Fruit fly (Drosophila melanogaster) whole organism, embryonic: ENCODE results near the gene Nrx-IV.
A peak's percentile ranks its signal among the peaks of the same experiment; 100 is the strongest.

Source experiments
- ATbp ChIP-seq: fragments of 200-800 bp; sonication (Bioruptor generic); optimal IDR thresholded peaks from 2 replicates; lab custom pipeline; 2017; ENCODE audit warnings: missing biosample characterization, mild to moderate bottlenecking, missing genetic modification characterization, missing genetic modification reagents
- Bgb ChIP-seq: fragments of 200-800 bp; sonication (Bioruptor generic); IDR thresholded peaks from 2 replicates; pipeline ENCODE4 v1.3.6; 2022; ENCODE audit warnings: missing biosample characterization, missing genetic modification characterization; ENCODE audit not compliant: partially characterized antibody
- CG11456 ChIP-seq: fragments of 200-800 bp; sonication (Bioruptor generic); IDR thresholded peaks from 3 replicates; pipeline ENCODE4 v1.3.6; 2022; ENCODE audit warnings: missing biosample characterization, missing genetic modification characterization
- CG11560 ChIP-seq: fragments of 200-800 bp; sonication (Bioruptor generic); IDR thresholded peaks from 3 replicates; pipeline ENCODE4 v1.3.6; 2022; ENCODE audit warnings: missing biosample characterization, missing genetic modification characterization
- CG12236 ChIP-seq: fragments of 200-800 bp; sonication (Bioruptor generic); optimal IDR thresholded peaks from 2 replicates; lab custom pipeline; 2016; ENCODE audit warnings: missing biosample characterization, missing genetic modification characterization
- CG14965 ChIP-seq: fragments of 200-800 bp; sonication (Bioruptor generic); optimal IDR thresholded peaks from 2 replicates; lab custom pipeline; 2016; ENCODE audit warnings: missing biosample characterization, missing genetic modification characterization, borderline replicate concordance
- CG17186 ChIP-seq: fragments of 200-800 bp; sonication (Bioruptor generic); optimal IDR thresholded peaks from 3 replicates; lab custom pipeline; 2017; ENCODE audit warnings: missing biosample characterization, missing genetic modification reagents, missing genetic modification characterization
- CG2712 ChIP-seq: fragments of 200-800 bp; optimal IDR thresholded peaks from 3 replicates; lab custom pipeline; 2019; ENCODE audit warnings: missing biosample characterization, mild to moderate bottlenecking, missing genetic modification characterization, moderate library complexity
- CG2875 ChIP-seq: fragments of 200-800 bp; sonication (Bioruptor generic); optimal IDR thresholded peaks from 2 replicates; lab custom pipeline; 2017; ENCODE audit warnings: missing biosample characterization, mild to moderate bottlenecking, missing genetic modification characterization, missing genetic modification reagents
- CG30431 ChIP-seq: fragments of 200-800 bp; sonication (Bioruptor generic); optimal IDR thresholded peaks from 2 replicates; lab custom pipeline; 2017; ENCODE audit warnings: missing biosample characterization, missing genetic modification characterization
- CG31441 ChIP-seq: fragments of 200-800 bp; sonication (Bioruptor generic); IDR thresholded peaks from 2 replicates; pipeline ENCODE4 v1.3.6; 2022; ENCODE audit warnings: missing biosample characterization, missing genetic modification characterization
- CG34422 ChIP-seq: fragments of 200-800 bp; sonication (Bioruptor generic); IDR thresholded peaks from 3 replicates; pipeline ENCODE4 v1.3.6; 2022; ENCODE audit warnings: missing biosample characterization, missing genetic modification characterization
- CG3726 ChIP-seq: fragments of 200-800 bp; sonication (Bioruptor generic); IDR thresholded peaks from 3 replicates; pipeline ENCODE4, ENCODE4 v1.3.6; 2022; ENCODE audit warnings: missing biosample characterization, missing genetic modification characterization
- CG4328 ChIP-seq: fragments of 200-800 bp; sonication (Bioruptor generic); optimal IDR thresholded peaks from 3 replicates; lab custom pipeline; 2017; ENCODE audit warnings: missing biosample characterization, missing genetic modification reagents, missing genetic modification characterization
- CG4617 ChIP-seq: fragments of 200-800 bp; sonication (Bioruptor generic); optimal IDR thresholded peaks from 3 replicates; lab custom pipeline; 2016; ENCODE audit warnings: missing biosample characterization, missing genetic modification characterization, borderline replicate concordance
- CG4730 ChIP-seq: fragments of 200-800 bp; sonication (Bioruptor generic); IDR thresholded peaks from 2 replicates; pipeline ENCODE4 v1.3.6; 2022; ENCODE audit warnings: missing biosample characterization, missing genetic modification characterization
- CG6689 ChIP-seq: fragments of 200-800 bp; sonication (Bioruptor generic); IDR thresholded peaks from 2 replicates; pipeline ENCODE4 v1.3.6; 2022; ENCODE audit warnings: missing biosample characterization, missing genetic modification characterization
- CG6765 ChIP-seq: fragments of 200-800 bp; sonication (Bioruptor generic); optimal IDR thresholded peaks from 3 replicates; lab custom pipeline; 2017; ENCODE audit warnings: missing biosample characterization, mild to moderate bottlenecking, missing genetic modification characterization
- CG8281 ChIP-seq: fragments of 200-800 bp; sonication (Bioruptor generic); optimal IDR thresholded peaks from 2 replicates; lab custom pipeline; 2018; ENCODE audit warnings: missing biosample characterization, mild to moderate bottlenecking, missing genetic modification characterization, moderate library complexity
- CG8388 ChIP-seq: fragments of 200-800 bp; sonication (Bioruptor generic); optimal IDR thresholded peaks from 2 replicates; lab custom pipeline; 2019; ENCODE audit warnings: missing biosample characterization, mild to moderate bottlenecking, missing genetic modification characterization, moderate library complexity
- CG9437 ChIP-seq: fragments of 200-800 bp; sonication (Bioruptor generic); optimal IDR thresholded peaks from 2 replicates; lab custom pipeline; 2018; ENCODE audit warnings: missing biosample characterization, mild to moderate bottlenecking, missing genetic modification characterization
- CoRest ChIP-seq: fragments of 200-800 bp; sonication (Bioruptor generic); optimal IDR thresholded peaks from 3 replicates; lab custom pipeline; 2018; ENCODE audit warnings: missing biosample characterization, mild to moderate bottlenecking, missing genetic modification characterization, moderate library complexity
- Doc3 ChIP-seq: fragments of 200-800 bp; sonication (Bioruptor generic); IDR thresholded peaks from 3 replicates; pipeline ENCODE4 v1.3.6; 2022; ENCODE audit warnings: missing biosample characterization, missing genetic modification characterization; ENCODE audit not compliant: partially characterized antibody
- Dp ChIP-seq: fragments of 200-800 bp; sonication (Bioruptor generic); optimal IDR thresholded peaks from 2 replicates; lab custom pipeline; 2018; ENCODE audit warnings: missing biosample characterization, mild to moderate bottlenecking, missing genetic modification characterization, moderate library complexity
- Ets65A ChIP-seq: fragments of 200-800 bp; sonication (Bioruptor generic); peaks from one replicate; lab custom pipeline; 2016; ENCODE audit warnings: missing biosample characterization, missing genetic modification characterization
- Hr39 ChIP-seq: fragments of >200 bp; optimal IDR thresholded peaks from 2 replicates; lab custom pipeline; 2017
- Hr78 ChIP-seq, 2 experiments: fragments of 200-800 bp in 1 of 2; fragments of >200 bp in 1 of 2; sonication (Bioruptor generic) in 1 of 2; optimal IDR thresholded peaks; 2 replicates each; lab custom pipeline; 2017 to 2019; ENCODE audit warnings: missing biosample characterization in 2 of 2, missing genetic modification characterization in 2 of 2, mild to moderate bottlenecking in 1 of 2, moderate library complexity in 1 of 2
- Meics ChIP-seq: fragments of 200-800 bp; sonication (Bioruptor generic); optimal IDR thresholded peaks from 2 replicates; lab custom pipeline; 2017; ENCODE audit warnings: missing biosample characterization, mild to moderate bottlenecking, missing genetic modification characterization
- NK7.1 ChIP-seq: fragments of 200-800 bp; sonication (Bioruptor generic); optimal IDR thresholded peaks from 3 replicates; lab custom pipeline; 2016; ENCODE audit warnings: missing biosample characterization, missing genetic modification characterization
- Six4 ChIP-seq: fragments of 200-800 bp; sonication (Bioruptor generic); optimal IDR thresholded peaks from 2 replicates; lab custom pipeline; 2016; ENCODE audit warnings: missing biosample characterization, missing genetic modification characterization
- Sry-β ChIP-seq: fragments of 200-800 bp; sonication (Bioruptor generic); optimal IDR thresholded peaks from 2 replicates; lab custom pipeline; 2018; ENCODE audit warnings: missing biosample characterization, mild to moderate bottlenecking, missing genetic modification characterization, moderate library complexity
- Sry-δ ChIP-seq: fragments of 200-800 bp; sonication (Bioruptor generic); optimal IDR thresholded peaks from 2 replicates; lab custom pipeline; 2016; ENCODE audit warnings: missing biosample characterization, missing genetic modification characterization
- Ssrp ChIP-seq: fragments of 200-800 bp; sonication (Bioruptor generic); optimal IDR thresholded peaks from 2 replicates; lab custom pipeline; 2018; ENCODE audit warnings: missing biosample characterization, mild to moderate bottlenecking, missing genetic modification characterization, moderate library complexity
- Stat92E ChIP-seq, 3 experiments: fragments of >200 bp in 2 of 3; fragments of 200-800 bp in 1 of 3; sonication (Bioruptor generic) in 1 of 3; optimal IDR thresholded peaks; 2 replicates each; lab custom pipeline; 2017 to 2019; ENCODE audit warnings: missing biosample characterization in 3 of 3, missing genetic modification characterization in 3 of 3, mild to moderate bottlenecking in 1 of 3, moderate library complexity in 1 of 3
- chn ChIP-seq: fragments of 200-800 bp; sonication (Bioruptor generic); optimal IDR thresholded peaks from 2 replicates; lab custom pipeline; 2016; ENCODE audit warnings: missing biosample characterization, missing genetic modification characterization
- dm ChIP-seq: fragments of 200-800 bp; sonication (Bioruptor generic); optimal IDR thresholded peaks from 3 replicates; lab custom pipeline; 2016; ENCODE audit warnings: missing biosample characterization, missing genetic modification characterization
- dmrt99B ChIP-seq: fragments of 200-800 bp; sonication (Bioruptor generic); optimal IDR thresholded peaks from 2 replicates; lab custom pipeline; 2018; ENCODE audit warnings: missing biosample characterization, mild to moderate bottlenecking, missing genetic modification characterization, moderate library complexity
- exex ChIP-seq: fragments of 200-800 bp; sonication (Bioruptor generic); optimal IDR thresholded peaks from 4 replicates; lab custom pipeline; 2018; ENCODE audit warnings: missing biosample characterization, mild to moderate bottlenecking, missing genetic modification characterization, moderate library complexity
- gt ChIP-seq: fragments of 200-800 bp; sonication (Bioruptor generic); IDR thresholded peaks from 2 replicates; pipeline ENCODE4 v1.3.6; 2022; ENCODE audit warnings: missing biosample characterization, missing genetic modification characterization
- hb ChIP-seq: fragments of 200-800 bp; sonication (Bioruptor generic); IDR thresholded peaks from 3 replicates; pipeline ENCODE4 v1.3.6; 2022; ENCODE audit warnings: missing biosample characterization, missing genetic modification characterization; ENCODE audit not compliant: partially characterized antibody
- kay ChIP-seq: fragments of 200-800 bp; sonication (Bioruptor generic); optimal IDR thresholded peaks from 2 replicates; lab custom pipeline; 2016; ENCODE audit warnings: missing biosample characterization, missing genetic modification characterization
- maf-S ChIP-seq: fragments of 200-800 bp; sonication (Bioruptor generic); optimal IDR thresholded peaks from 2 replicates; lab custom pipeline; 2016; ENCODE audit warnings: missing biosample characterization, missing genetic modification characterization
- nau ChIP-seq: fragments of 200-800 bp; sonication (Bioruptor generic); optimal IDR thresholded peaks from 3 replicates; lab custom pipeline; 2017; ENCODE audit warnings: missing biosample characterization, mild to moderate bottlenecking, missing genetic modification characterization, missing genetic modification reagents
- nerfin-2 ChIP-seq: fragments of 200-800 bp; sonication (Bioruptor generic); IDR thresholded peaks from 2 replicates; pipeline ENCODE4 v1.3.6; 2022; ENCODE audit warnings: missing biosample characterization, missing genetic modification characterization; ENCODE audit not compliant: partially characterized antibody
- pros ChIP-seq: fragments of 200-800 bp; sonication (Bioruptor generic); optimal IDR thresholded peaks from 3 replicates; lab custom pipeline; 2019; ENCODE audit warnings: missing biosample characterization, mild to moderate bottlenecking, missing genetic modification characterization, moderate library complexity
- seq ChIP-seq: fragments of 200-800 bp; sonication (Bioruptor generic); IDR thresholded peaks from 2 replicates; pipeline ENCODE4 v1.3.6; 2022; ENCODE audit warnings: missing biosample characterization, missing genetic modification characterization
- slou ChIP-seq: fragments of 200-800 bp; sonication (Bioruptor generic); optimal IDR thresholded peaks from 3 replicates; lab custom pipeline; 2016; ENCODE audit warnings: missing biosample characterization, missing genetic modification characterization
- tio ChIP-seq: fragments of 200-800 bp; sonication (Bioruptor generic); optimal IDR thresholded peaks from 2 replicates; lab custom pipeline; 2017; ENCODE audit warnings: missing biosample characterization, missing genetic modification characterization, inconsistent platforms
- trh ChIP-seq: fragments of 200-800 bp; sonication (Bioruptor generic); optimal IDR thresholded peaks from 2 replicates; lab custom pipeline; 2016; ENCODE audit warnings: missing biosample characterization, missing genetic modification characterization
- tup ChIP-seq: fragments of 200-800 bp; sonication (Bioruptor generic); optimal IDR thresholded peaks from 2 replicates; lab custom pipeline; 2016; ENCODE audit warnings: missing biosample characterization, mild to moderate bottlenecking, missing genetic modification characterization, moderate library complexity
- vfl ChIP-seq: fragments of 200-800 bp; sonication (Bioruptor generic); optimal IDR thresholded peaks from 2 replicates; lab custom pipeline; 2016; ENCODE audit warnings: missing biosample characterization, missing genetic modification characterization

Nrx-IV gene

dm6 chr3L:12193485-12193884 is 47.2 kb downstream of the Nrx-IV start, which contains the start of gene thoc6:
thoc6 (minus strand) TSS chr3L:12193688.
- TF ChIP-seq pros (GFP tag; lab: Kevin White, UChicago) (no peak), Doc3 (GFP tag; lab: Robert Waterston, UW) (no peak), CG4328 (GFP tag; lab: Kevin White, UChicago) (no peak), CG2875 (GFP tag; lab: Kevin White, UChicago) (no peak), kay (GFP tag; lab: Kevin White, UChicago) (no peak), Sry-β (no peak), CG12236 (GFP tag; lab: Kevin White, UChicago) (no peak), Ssrp (no peak), CG34422 (GFP tag; lab: Robert Waterston, UW) (peak; percentile 19; the same call in 1 of the 3 replicates), seq (GFP tag; lab: Robert Waterston, UW) (no peak), CG11560 (tag; lab: Robert Waterston, UW) (no peak), Hr39 (lab: Kevin White, UChicago) (no peak), exex (tag; lab: Kevin White, UChicago) (no peak), hb (GFP tag; lab: Robert Waterston, UW) (no peak), Hr78 (GFP tag; optimal IDR thresholded peaks at IDR 0.05; lab: Kevin White, UChicago) (no peak), slou (no peak), ATbp (GFP tag; lab: Kevin White, UChicago) (no peak), gt (no peak), Dp (GFP tag; lab: Kevin White, UChicago) (peak; percentile 54), Ets65A (GFP tag; lab: Kevin White, UChicago) (peak; percentile 44), Sry-δ (GFP tag; lab: Kevin White, UChicago) (no peak), CG31441 (GFP tag; lab: Robert Waterston, UW) (no peak), CG4617 (GFP tag; lab: Kevin White, UChicago) (peak; percentile 7), CG8281 (no peak), CG17186 (GFP tag; lab: Kevin White, UChicago) (no peak), dmrt99B (no peak), vfl (no peak), CG3726 (GFP tag; lab: Robert Waterston, UW) (no peak), CoRest (tag; lab: Kevin White, UChicago) (no peak), tup (GFP tag; lab: Kevin White, UChicago) (no peak), nerfin-2 (GFP tag; lab: Robert Waterston, UW) (no peak), Six4 (no peak), CG6765 (no peak), NK7.1 (GFP tag; lab: Kevin White, UChicago) (no peak), Bgb (no peak), CG8388 (no peak), chn (GFP tag; lab: Kevin White, UChicago) (no peak), CG4730 (no peak), dm (GFP tag; lab: Kevin White, UChicago) (no peak), tio (GFP tag; lab: Kevin White, UChicago) (no peak), CG14965 (GFP tag; lab: Kevin White, UChicago) (no peak), CG30431 (GFP tag; lab: Kevin White, UChicago) (no peak), CG9437 (GFP tag; lab: Kevin White, UChicago) (peak; percentile 99), maf-S (no peak), Meics (GFP tag; lab: Kevin White, UChicago) (no peak), CG11456 (GFP tag; lab: Robert Waterston, UW) (no peak), CG6689 (GFP tag; lab: Robert Waterston, UW) (no peak), trh (GFP tag; lab: Kevin White, UChicago) (no peak), nau (no peak), CG2712 (tag; lab: Kevin White, UChicago) (no peak), Stat92E (GFP tag; optimal IDR thresholded peaks at IDR 0.05; lab: Kevin White, UChicago) (no peak)
